Worm (Caenorhabditis elegans) whole organism, L1 larva: ENCODE results near the gene W02D7.11.

Experiments used
- C04F5.9 ChIP-seq: sonication (generic microtip); optimal IDR thresholded peaks from 2 replicates; lab custom pipeline; 2016; ENCODE audit warnings: missing genetic modification characterization, missing compliant biosample characterization
- C34B4.2 ChIP-seq: sonication (generic microtip); optimal IDR thresholded peaks from 2 replicates; lab custom pipeline; 2017; ENCODE audit warnings: mild to moderate bottlenecking, missing genetic modification characterization, missing compliant biosample characterization
- F16B12.6 ChIP-seq: fragments of 150-350 bp; optimal IDR thresholded peaks from 2 replicates; lab custom pipeline; 2014; ENCODE audit warnings: missing biosample characterization, missing genetic modification characterization
- Y116A8C.19 ChIP-seq: sonication (generic microtip); optimal IDR thresholded peaks from 2 replicates; lab custom pipeline; 2016; ENCODE audit warnings: missing compliant biosample characterization, missing genetic modification characterization, borderline replicate concordance
- aha-1 ChIP-seq: fragments of 150-350 bp; optimal IDR thresholded peaks from 2 replicates; lab custom pipeline; 2014; ENCODE audit warnings: missing biosample characterization, missing genetic modification characterization
- alr-1 ChIP-seq: fragments of 200-800 bp; sonication (Bioruptor generic); optimal IDR thresholded peaks from 2 replicates; lab custom pipeline; 2018; ENCODE audit warnings: borderline replicate concordance, mild to moderate bottlenecking, missing genetic modification characterization, missing compliant biosample characterization
- ama-1 ChIP-seq: fragments of 150-350 bp; optimal IDR thresholded peaks from 2 replicates; lab custom pipeline; 2014
- ceh-8 ChIP-seq: fragments of 200-800 bp; sonication (Bioruptor generic); optimal IDR thresholded peaks from 2 replicates; lab custom pipeline; 2018; ENCODE audit warnings: mild to moderate bottlenecking, missing genetic modification characterization, moderate library complexity, missing compliant biosample characterization
- ceh-88 ChIP-seq: fragments of 200-800 bp; sonication (Bioruptor generic); IDR thresholded peaks from 2 replicates; pipeline ENCODE4 v1.3.6; 2022; ENCODE audit warnings: missing genetic modification characterization, missing compliant biosample characterization
- ceh-90 ChIP-seq: sonication (generic microtip); optimal IDR thresholded peaks from 2 replicates; lab custom pipeline; 2016; ENCODE audit warnings: missing genetic modification characterization, missing compliant biosample characterization
- dpl-1 ChIP-seq, 3 experiments: fragments of 150-350 bp in 2 of 3; sonication (generic microtip) in 1 of 3; optimal IDR thresholded peaks; 2 replicates each; lab custom pipeline; 2014 to 2017; ENCODE audit warnings: missing biosample characterization in 3 of 3, missing genetic modification characterization in 3 of 3, missing genetic modification reagents in 3 of 3
- dsc-1 ChIP-seq: sonication (generic microtip); optimal IDR thresholded peaks from 2 replicates; lab custom pipeline; 2016; ENCODE audit warnings: mild to moderate bottlenecking, missing genetic modification characterization, missing compliant biosample characterization
- efl-1 ChIP-seq, 4 experiments: fragments of 150-350 bp; optimal IDR thresholded peaks in 3 of 4; peaks in 1 of 4; 1 replicate in 1 of 4; 2 replicates in 3 of 4; lab custom pipeline; 2014; ENCODE audit warnings: missing biosample characterization in 2 of 4, missing genetic modification characterization in 2 of 4, missing genetic modification reagents in 2 of 4
- efl-3 ChIP-seq: fragments of 200-800 bp; sonication (Bioruptor generic); optimal IDR thresholded peaks from 2 replicates; lab custom pipeline; 2018; ENCODE audit warnings: mild to moderate bottlenecking, missing genetic modification characterization, missing compliant biosample characterization
- elt-2 ChIP-seq: sonication (generic microtip); optimal IDR thresholded peaks from 2 replicates; lab custom pipeline; 2016; ENCODE audit warnings: missing genetic modification characterization, mild to moderate bottlenecking, inconsistent platforms, missing compliant biosample characterization, missing genetic modification reagents
- elt-3 ChIP-seq, 6 experiments: fragments of 150-350 bp in 1 of 6; sonication (generic microtip); optimal IDR thresholded peaks; 2 replicates each; lab custom pipeline; 2017 to 2018; ENCODE audit warnings: missing biosample characterization in 6 of 6, missing genetic modification characterization in 6 of 6, inconsistent platforms in 1 of 6
- ets-5 ChIP-seq: fragments of 200-800 bp; sonication (Bioruptor generic); IDR thresholded peaks from 2 replicates; pipeline ENCODE4 v1.3.6; 2022; ENCODE audit warnings: missing genetic modification characterization, missing compliant biosample characterization
- fkh-10 ChIP-seq: sonication (generic microtip); optimal IDR thresholded peaks from 2 replicates; lab custom pipeline; 2017; ENCODE audit warnings: missing biosample characterization, missing genetic modification reagents, missing genetic modification characterization
- fkh-4 ChIP-seq: sonication (generic microtip); optimal IDR thresholded peaks from 2 replicates; lab custom pipeline; 2016; ENCODE audit warnings: missing compliant biosample characterization, missing genetic modification characterization, borderline replicate concordance
- hlh-17 ChIP-seq: fragments of 200-800 bp; sonication (Bioruptor generic); optimal IDR thresholded peaks from 2 replicates; lab custom pipeline; 2018; ENCODE audit warnings: missing genetic modification characterization, mild to moderate bottlenecking, missing compliant biosample characterization, moderate library complexity, borderline replicate concordance
- irx-1 ChIP-seq: sonication (generic microtip); optimal IDR thresholded peaks from 2 replicates; lab custom pipeline; 2016; ENCODE audit warnings: missing genetic modification characterization, missing compliant biosample characterization
- lin-15B ChIP-seq: fragments of 150-350 bp; sonication (generic microtip); optimal IDR thresholded peaks from 3 replicates; lab custom pipeline; 2014; ENCODE audit warnings: missing biosample characterization, missing genetic modification characterization
- lin-35 ChIP-seq, 2 experiments: fragments of 150-350 bp; optimal IDR thresholded peaks; 2 replicates each; lab custom pipeline; 2014; ENCODE audit warnings: missing biosample characterization in 2 of 2, missing genetic modification characterization in 2 of 2, missing genetic modification reagents in 2 of 2
- lin-39 ChIP-seq: fragments of 150-350 bp; optimal IDR thresholded peaks from 2 replicates; lab custom pipeline; 2014; ENCODE audit warnings: missing biosample characterization, missing genetic modification reagents, missing genetic modification characterization
- lir-3 ChIP-seq: sonication (generic microtip); optimal IDR thresholded peaks from 2 replicates; lab custom pipeline; 2016; ENCODE audit warnings: mild to moderate bottlenecking, missing genetic modification characterization, moderate library complexity, missing compliant biosample characterization; ENCODE audit not compliant: poor library complexity
- lsy-2 ChIP-seq, 2 experiments: fragments of 150-350 bp; optimal IDR thresholded peaks; 2 replicates each; lab custom pipeline; 2014; ENCODE audit warnings: missing biosample characterization in 2 of 2, missing genetic modification characterization in 2 of 2
- nhr-11 ChIP-seq: fragments of 150-350 bp; optimal IDR thresholded peaks from 2 replicates; lab custom pipeline; 2014; ENCODE audit warnings: missing biosample characterization, missing genetic modification characterization
- nhr-12 ChIP-seq: sonication (generic microtip); optimal IDR thresholded peaks from 2 replicates; lab custom pipeline; 2017; ENCODE audit warnings: missing biosample characterization, missing genetic modification characterization
- nhr-20 ChIP-seq: sonication (generic microtip); optimal IDR thresholded peaks from 2 replicates; lab custom pipeline; 2016; ENCODE audit warnings: mild to moderate bottlenecking, missing genetic modification characterization, missing compliant biosample characterization
- nhr-28 ChIP-seq: fragments of 150-350 bp; optimal IDR thresholded peaks from 2 replicates; lab custom pipeline; 2014; ENCODE audit warnings: missing biosample characterization, missing genetic modification characterization
- nhr-47 ChIP-seq: sonication (generic microtip); optimal IDR thresholded peaks from 2 replicates; lab custom pipeline; 2016; ENCODE audit warnings: mild to moderate bottlenecking, missing genetic modification characterization, moderate library complexity, missing compliant biosample characterization
- nhr-71 ChIP-seq: sonication (generic microtip); optimal IDR thresholded peaks from 2 replicates; lab custom pipeline; 2016; ENCODE audit warnings: mild to moderate bottlenecking, missing genetic modification characterization, moderate library complexity, missing compliant biosample characterization
- nhr-85 ChIP-seq: sonication (generic microtip); peaks from one replicate; lab custom pipeline; 2016; ENCODE audit warnings: missing genetic modification characterization, inconsistent platforms, missing compliant biosample characterization
- nhr-90 ChIP-seq: sonication (generic microtip); optimal IDR thresholded peaks from 2 replicates; lab custom pipeline; 2016; ENCODE audit warnings: mild to moderate bottlenecking, missing genetic modification characterization, missing compliant biosample characterization; ENCODE audit not compliant: poor library complexity
- pag-3 ChIP-seq: sonication (generic microtip); optimal IDR thresholded peaks from 2 replicates; lab custom pipeline; 2017; ENCODE audit warnings: missing genetic modification characterization, mild to moderate bottlenecking, missing compliant biosample characterization, antibody characterized with exemption, borderline replicate concordance; ENCODE audit not compliant: insufficient read depth
- pax-3 ChIP-seq: fragments of 200-800 bp; sonication (Bioruptor generic); optimal IDR thresholded peaks from 2 replicates; lab custom pipeline; 2018; ENCODE audit warnings: mild to moderate bottlenecking, missing genetic modification characterization, moderate library complexity, missing compliant biosample characterization
- pqm-1 ChIP-seq: sonication (generic microtip); optimal IDR thresholded peaks from 3 replicates; lab custom pipeline; 2017; ENCODE audit warnings: missing biosample characterization, missing genetic modification characterization
- rnt-1 ChIP-seq: sonication (generic microtip); optimal IDR thresholded peaks from 2 replicates; lab custom pipeline; 2016; ENCODE audit warnings: mild to moderate bottlenecking, missing genetic modification characterization, moderate library complexity, missing compliant biosample characterization
- skn-1 ChIP-seq: fragments of 150-350 bp; optimal IDR thresholded peaks from 2 replicates; lab custom pipeline; 2014; ENCODE audit warnings: missing biosample characterization, missing genetic modification characterization
- snu-23 ChIP-seq: sonication (generic microtip); optimal IDR thresholded peaks from 2 replicates; lab custom pipeline; 2016; ENCODE audit warnings: missing genetic modification characterization, missing compliant biosample characterization
- sptf-1 ChIP-seq: fragments of 150-350 bp; optimal IDR thresholded peaks from 2 replicates; lab custom pipeline; 2014; ENCODE audit warnings: missing biosample characterization, missing genetic modification characterization
- swsn-7 ChIP-seq: sonication (generic microtip); optimal IDR thresholded peaks from 2 replicates; lab custom pipeline; 2016; ENCODE audit warnings: missing genetic modification characterization, missing compliant biosample characterization
- tbx-2 ChIP-seq: sonication (generic microtip); optimal IDR thresholded peaks from 2 replicates; lab custom pipeline; 2016; ENCODE audit warnings: missing genetic modification characterization, missing compliant biosample characterization
- tlp-1 ChIP-seq: fragments of 150-350 bp; optimal IDR thresholded peaks from 2 replicates; lab custom pipeline; 2014; ENCODE audit warnings: missing biosample characterization, missing genetic modification characterization
- unc-98 ChIP-seq: fragments of 200-800 bp; sonication (Bioruptor generic); IDR thresholded peaks from 2 replicates; pipeline ENCODE4 v1.3.6; 2022; ENCODE audit warnings: missing genetic modification characterization, missing compliant biosample characterization
- zag-1 ChIP-seq: fragments of 150-350 bp; optimal IDR thresholded peaks from 2 replicates; lab custom pipeline; 2014; ENCODE audit warnings: missing biosample characterization, missing genetic modification characterization

The W02D7.11 gene

DNA sequence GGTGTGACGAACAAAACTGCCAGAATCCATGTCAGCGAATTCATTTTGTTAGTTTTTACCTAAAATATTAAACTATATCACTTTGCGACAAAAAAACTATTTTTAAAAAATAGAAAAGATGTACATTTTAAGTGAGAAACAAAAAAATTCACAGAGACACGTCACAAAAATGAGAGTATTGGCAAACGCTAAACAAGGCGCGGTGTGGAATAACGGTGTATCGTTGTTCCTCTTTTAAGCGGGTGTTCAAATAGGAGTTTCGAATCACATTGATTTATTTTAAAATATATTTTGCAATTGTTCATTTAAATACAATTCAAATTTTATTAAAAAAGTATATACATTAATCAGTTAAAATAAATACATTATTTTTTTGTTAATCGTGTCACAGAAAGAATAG lies 1.8 kb downstream of the W02D7.11 start, which contains the start of gene sel-9 (continued):
- no peak for TF ChIP-seq lir-3 (tag; lab: Kevin White, UChicago)
- TF ChIP-seq ets-5: no peak
- peak; percentile 56 for TF ChIP-seq swsn-7
- TF ChIP-seq aha-1 (tag; lab: Kevin White, UChicago): no peak
- no peak for TF ChIP-seq irx-1
- TF ChIP-seq nhr-12: no peak
- TF ChIP-seq elt-3 (tag; optimal IDR thresholded peaks at IDR 0.05; lab: Kevin White, UChicago): peak in 1 of 6 experiments; percentile 47
- TF ChIP-seq dsc-1 (tag; lab: Kevin White, UChicago): peak; percentile 24
- TF ChIP-seq Y116A8C.19 (tag; lab: Kevin White, UChicago): no peak
- no peak for TF ChIP-seq nhr-28
- TF ChIP-seq zag-1 (tag; lab: Kevin White, UChicago): no peak
- TF ChIP-seq pqm-1 (tag; lab: Kevin White, UChicago): no peak
- TF ChIP-seq nhr-20 (tag; lab: Kevin White, UChicago): peak; percentile 59
- peak; percentile 91 to 95 for TF ChIP-seq lin-35 (GFP tag; optimal IDR thresholded peaks at IDR 0.05; lab: Kevin White, UChicago)
- no peak for TF ChIP-seq ceh-8 (GFP tag; lab: Kevin White, UChicago)
- no peak for TF ChIP-seq pag-3 (tag; lab: Kevin White, UChicago)
- no peak for TF ChIP-seq tlp-1 (tag; lab: Kevin White, UChicago)
- TF ChIP-seq C34B4.2: no peak
- TF ChIP-seq fkh-4 (tag; lab: Kevin White, UChicago): no peak
- TF ChIP-seq efl-1 (optimal IDR thresholded peaks at IDR 0.05; lab: Kevin White, UChicago): peak; percentile 47 to 90
- peak; percentile 92 to 99 for TF ChIP-seq efl-1 (GFP tag; optimal IDR thresholded peaks at IDR 0.05 in 1 of 2; lab: Kevin White, UChicago)
- TF ChIP-seq ceh-90 (tag; lab: Kevin White, UChicago): no peak
- TF ChIP-seq nhr-11 (tag; lab: Kevin White, UChicago): no peak
- TF ChIP-seq ceh-88 (GFP tag; lab: Robert Waterston, UW): no peak
- TF ChIP-seq pax-3 (tag; lab: Kevin White, UChicago): no peak
- no peak for TF ChIP-seq unc-98 (GFP tag; lab: Robert Waterston, UW)
- TF ChIP-seq C04F5.9: no peak
- no peak for TF ChIP-seq efl-3 (GFP tag; lab: Kevin White, UChicago)
- peak; percentile 29 for TF ChIP-seq lin-15B (tag; lab: Kevin White, UChicago)
- peak; percentile 12 for TF ChIP-seq F16B12.6
- no peak for TF ChIP-seq fkh-10 (GFP tag; lab: Kevin White, UChicago)
- peak; percentile 30 for TF ChIP-seq lin-39 (tag; lab: Kevin White, UChicago)
- TF ChIP-seq hlh-17: no peak
- no peak for TF ChIP-seq nhr-85

DNA sequence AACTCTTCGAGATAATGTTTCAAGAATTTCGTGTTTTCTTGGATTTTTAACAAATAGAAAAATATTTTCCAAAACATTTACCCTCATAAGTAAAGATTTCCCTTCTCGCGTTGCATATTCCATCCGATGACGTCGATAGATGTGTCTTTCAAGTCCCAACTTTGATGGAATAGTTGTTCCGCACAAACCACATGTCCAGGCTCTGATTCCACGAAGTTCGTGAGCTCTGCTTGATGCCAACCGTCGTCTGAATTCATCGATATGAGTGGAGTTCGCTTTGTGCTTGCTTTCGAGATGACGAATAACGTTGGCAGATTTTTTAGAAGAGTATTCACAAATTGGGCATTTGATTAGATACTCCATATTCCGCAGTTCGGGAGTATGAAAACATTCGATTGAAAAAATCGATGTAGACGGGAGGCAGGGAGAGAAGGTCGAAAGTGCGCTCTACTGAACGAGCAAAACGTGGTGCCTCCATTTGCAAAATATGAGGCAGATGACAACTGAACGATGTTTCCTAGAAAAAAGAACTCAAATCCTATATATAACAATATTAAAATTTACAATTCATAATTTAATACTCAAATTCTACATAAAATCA lies 3.3 kb downstream of the W02D7.11 start, which contains the start of gene W02D7.6:
W02D7.6 (minus strand) TSS at position 573 of the 601 bp plus-strand sequence.
- TF ChIP-seq irx-1: no peak
- TF ChIP-seq dpl-1 (GFP tag; optimal IDR thresholded peaks at IDR 0.05; lab: Kevin White, UChicago): peak in 2 of 3 experiments; percentile 13 to 57
- TF ChIP-seq lin-35 (GFP tag; optimal IDR thresholded peaks at IDR 0.05; lab: Kevin White, UChicago): peak in 1 of 2 experiments; percentile 43
- TF ChIP-seq snu-23: peak; percentile 3
- TF ChIP-seq pqm-1 (tag; lab: Kevin White, UChicago): no peak
- TF ChIP-seq rnt-1 (tag; lab: Kevin White, UChicago): no peak
- TF ChIP-seq lin-39 (tag; lab: Kevin White, UChicago): no peak
- no peak for TF ChIP-seq lin-15B (tag; lab: Kevin White, UChicago)
- TF ChIP-seq skn-1: no peak
- no peak for TF ChIP-seq alr-1 (tag; lab: Kevin White, UChicago)
- TF ChIP-seq nhr-47: peak; percentile 25
- no peak for TF ChIP-seq sptf-1 (tag; lab: Kevin White, UChicago)
- TF ChIP-seq tbx-2 (tag; lab: Kevin White, UChicago): no peak
- peak in 1 of 2 experiments; percentile 17 for TF ChIP-seq lsy-2 (tag; optimal IDR thresholded peaks at IDR 0.05; lab: Kevin White, UChicago)
- peak; percentile 18 for TF ChIP-seq nhr-71
- TF ChIP-seq nhr-90 (tag; lab: Kevin White, UChicago): peak; percentile 12
- TF ChIP-seq elt-2 (tag; lab: Kevin White, UChicago): no peak
- peak; percentile 13 for TF ChIP-seq ama-1 (lab: Kevin White, UChicago)
- peak; percentile 10 to 27 for TF ChIP-seq efl-1 (optimal IDR thresholded peaks at IDR 0.05; lab: Kevin White, UChicago)
- TF ChIP-seq efl-1 (GFP tag; optimal IDR thresholded peaks at IDR 0.05 in 1 of 2; lab: Kevin White, UChicago): peak; percentile 43 to 89
